Fruit fly (Drosophila melanogaster) S2 (cell line): Measurements from ENCODE around the gene CG6933.

Experiments used
- CG8478 ChIP-seq: fragments of >200 bp; optimal IDR thresholded peaks from 2 replicates; lab custom pipeline; 2018
- CTCF ChIP-seq, 2 experiments: fragments of >200 bp; optimal IDR thresholded peaks; 2 replicates each; lab custom pipeline; 2018

DNA sequence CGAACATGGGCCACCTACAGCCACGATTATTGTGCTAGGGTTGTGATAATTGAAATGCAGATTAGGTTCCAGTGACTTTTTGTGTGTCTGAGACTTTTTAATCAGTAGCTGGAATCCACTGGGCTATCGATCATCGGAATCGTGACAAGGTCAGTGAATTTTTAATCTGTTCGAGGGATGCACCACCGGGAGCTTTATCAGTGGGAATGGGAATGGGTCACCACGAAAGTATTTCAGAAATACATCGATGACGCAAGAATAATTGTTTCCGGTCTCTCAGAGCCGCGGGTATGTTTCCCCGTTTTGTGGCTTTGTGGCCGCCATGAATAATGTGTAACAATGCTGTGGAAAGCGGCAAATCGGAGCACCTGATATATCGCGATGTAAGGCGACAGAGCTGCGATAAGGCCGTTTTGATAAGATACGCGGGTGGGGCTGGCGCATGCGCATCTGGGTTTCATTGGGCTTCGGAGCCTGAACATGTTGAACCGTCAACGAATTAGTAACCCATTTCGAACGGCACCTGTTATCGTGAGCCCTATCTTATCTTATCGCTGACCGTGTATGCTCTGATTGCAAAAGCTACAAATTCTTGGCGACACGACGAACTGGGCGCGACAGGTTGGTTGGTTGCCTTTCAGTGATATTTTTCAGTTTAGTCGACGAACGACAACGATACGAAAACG is 32.2 kb downstream of the CG6933 start, which contains the start of gene Ssk:
- TF ChIP-seq CTCF (optimal IDR thresholded peaks at IDR 0.05; lab: Kevin White, UChicago): no peak
- no peak for TF ChIP-seq CG8478 (lab: Kevin White, UChicago)
